Fruit fly (Drosophila melanogaster) S2 (cell line): ENCODE results near the gene ewg.

Experiments used
- CG8478 ChIP-seq: fragments of >200 bp; optimal IDR thresholded peaks from 2 replicates; lab custom pipeline; 2018
- CTCF ChIP-seq, 2 experiments: fragments of >200 bp; optimal IDR thresholded peaks; 2 replicates each; lab custom pipeline; 2018

The ewg gene

DNA sequence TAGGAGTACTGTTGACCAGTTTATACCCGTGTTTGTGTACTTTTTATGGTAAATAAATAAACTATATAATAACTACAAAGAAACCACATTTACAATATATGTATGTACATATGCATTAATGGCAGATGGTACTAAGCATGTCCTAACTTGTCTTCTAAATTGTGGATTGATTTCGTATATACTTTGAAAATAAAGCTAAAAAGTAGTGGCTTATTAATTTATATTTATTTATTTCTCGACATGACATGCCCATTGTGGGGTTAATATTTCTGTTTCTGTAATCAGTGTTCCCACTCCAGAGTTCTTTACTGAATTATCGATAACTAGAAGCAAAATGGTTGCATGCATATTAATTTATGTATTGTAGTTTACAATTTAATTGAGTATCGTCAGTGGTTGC is 24.1 kb downstream of the ewg start, which contains the start of gene cin:
Gene cin, plus strand, starts transcription at position 306 of the 400 bp plus-strand sequence.
- no peak for TF ChIP-seq CG8478 (lab: Kevin White, UChicago)
- TF ChIP-seq CTCF (optimal IDR thresholded peaks at IDR 0.05; lab: Kevin White, UChicago): no peak

DNA sequence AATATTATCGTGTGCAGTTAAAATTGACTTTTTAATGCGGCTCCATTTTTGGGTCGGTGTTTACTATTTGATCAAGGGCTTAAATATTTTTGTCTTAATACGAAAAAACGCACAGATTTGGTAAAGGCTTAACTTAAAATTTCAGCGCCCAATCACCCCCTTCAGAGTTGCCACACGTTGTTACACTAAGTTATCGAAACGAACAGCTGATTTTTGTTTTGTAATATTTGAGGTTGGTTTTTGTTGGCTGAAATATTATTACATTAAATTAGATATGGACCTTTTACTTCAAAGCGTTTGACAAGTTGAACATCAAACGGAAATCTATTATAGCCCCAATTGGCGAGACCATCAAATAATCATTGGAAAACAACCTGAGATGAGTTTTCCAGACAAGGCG is 24.8 kb downstream of the ewg start, which contains the start of gene CG42376:
Gene CG42376, plus strand, starts transcription at position 187 of the 400 bp plus-strand sequence.
- TF ChIP-seq CTCF (optimal IDR thresholded peaks at IDR 0.05; lab: Kevin White, UChicago): no peak
- no peak for TF ChIP-seq CG8478 (lab: Kevin White, UChicago)

DNA sequence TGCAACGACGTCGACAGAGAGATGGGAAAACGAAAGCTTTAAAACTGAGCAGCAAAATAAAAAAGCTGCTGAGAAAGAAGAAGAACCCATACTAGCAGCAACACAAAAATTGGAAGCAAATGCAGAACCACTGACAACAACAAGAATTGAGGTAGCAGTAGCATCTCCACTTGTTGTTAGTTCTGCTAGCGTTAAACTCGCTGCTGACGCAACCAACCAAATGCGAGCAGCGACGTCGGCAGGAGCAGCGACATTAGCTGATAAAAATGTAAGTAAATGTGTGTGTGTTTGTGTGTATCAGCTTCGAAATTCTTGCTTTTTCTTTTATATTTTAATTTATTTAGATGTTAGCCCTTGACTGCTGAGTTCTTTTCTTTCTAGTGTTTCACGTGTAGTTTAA is 32.2 kb downstream of the ewg start:
- TF ChIP-seq CTCF (optimal IDR thresholded peaks at IDR 0.05; lab: Kevin White, UChicago) (no peak), CG8478 (lab: Kevin White, UChicago) (no peak)

DNA sequence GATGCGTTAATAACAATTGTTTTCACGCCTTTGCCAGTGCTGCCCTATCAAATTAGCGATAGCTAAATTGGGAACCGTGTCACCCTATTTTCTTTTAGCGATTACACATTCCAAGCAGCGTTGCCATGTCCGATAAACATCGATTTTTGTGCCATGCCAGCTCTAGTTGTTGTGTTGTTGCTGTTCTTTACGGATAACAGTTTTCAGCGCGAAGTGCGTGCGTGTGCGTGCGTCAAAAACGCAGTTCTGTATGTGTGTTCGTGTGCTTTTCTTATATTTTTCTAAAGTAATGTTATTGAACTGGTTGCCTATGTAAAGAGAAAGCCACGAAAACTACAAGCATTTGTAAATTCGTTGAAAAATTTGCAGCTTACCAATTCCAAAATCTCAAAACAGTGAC is 33.7 kb downstream of the ewg start, which contains the start of the genes CG3038 and G9a:
Gene CG3038, minus strand, starts transcription at position 55 of the 400 bp plus-strand sequence.
Gene G9a, plus strand, starts transcription at position 177 of the 400 bp plus-strand sequence.
- peak; percentile 2 to 41 for TF ChIP-seq CTCF (optimal IDR thresholded peaks at IDR 0.05; lab: Kevin White, UChicago)
- TF ChIP-seq CG8478 (lab: Kevin White, UChicago): no peak
